Worm (Caenorhabditis elegans) whole organism, mixed stage, embryonic: ENCODE data around the gene ogdh-1.

Experiments
- blmp-1 ChIP-seq: fragments of 150-350 bp; optimal IDR thresholded peaks from 2 replicates; lab custom pipeline; 2014; ENCODE audit warnings: missing biosample characterization, missing genetic modification characterization
- ceh-83 ChIP-seq: fragments of 200-800 bp; sonication (Bioruptor generic); optimal IDR thresholded peaks from 2 replicates; lab custom pipeline; 2018; ENCODE audit warnings: mild to moderate bottlenecking, missing genetic modification characterization, missing compliant biosample characterization
- cnd-1 ChIP-seq: fragments of 200-800 bp; sonication (Bioruptor generic); optimal IDR thresholded peaks from 2 replicates; lab custom pipeline; 2018; ENCODE audit warnings: mild to moderate bottlenecking, missing genetic modification characterization, missing compliant biosample characterization
- lin-13 ChIP-seq: fragments of 150-350 bp; optimal IDR thresholded peaks from 2 replicates; lab custom pipeline; 2014; ENCODE audit warnings: missing biosample characterization, missing genetic modification characterization
- mab-5 ChIP-seq: fragments of 150-350 bp; optimal IDR thresholded peaks from 2 replicates; lab custom pipeline; 2014; ENCODE audit warnings: missing biosample characterization, missing genetic modification characterization
- nhr-12 ChIP-seq: fragments of 150-350 bp; optimal IDR thresholded peaks from 2 replicates; lab custom pipeline; 2014; ENCODE audit warnings: missing biosample characterization, missing genetic modification characterization
- nhr-2 ChIP-seq: fragments of 150-350 bp; optimal IDR thresholded peaks from 2 replicates; lab custom pipeline; 2014; ENCODE audit warnings: missing biosample characterization, missing genetic modification characterization
- pha-4 ChIP-seq: fragments of 150-350 bp; optimal IDR thresholded peaks from 2 replicates; lab custom pipeline; 2018; ENCODE audit warnings: missing biosample characterization, missing genetic modification reagents, missing genetic modification characterization
- snpc-4 ChIP-seq: fragments of 150-350 bp; optimal IDR thresholded peaks from 2 replicates; lab custom pipeline; 2014; ENCODE audit warnings: missing biosample characterization, missing genetic modification characterization
- sptf-1 ChIP-seq: sonication (generic microtip); optimal IDR thresholded peaks from 2 replicates; lab custom pipeline; 2017; ENCODE audit warnings: mild to moderate bottlenecking, missing genetic modification characterization, moderate library complexity, missing compliant biosample characterization
- tbx-8 ChIP-seq: fragments of 200-800 bp; sonication (Bioruptor generic); optimal IDR thresholded peaks from 2 replicates; lab custom pipeline; 2018; ENCODE audit warnings: mild to moderate bottlenecking, missing genetic modification characterization, moderate library complexity, missing compliant biosample characterization

ce11 chrIV:4688221-4688620 lies 15.6 kb downstream of the ogdh-1 start, which contains the start of gene bus-4:
- TF ChIP-seq nhr-2 (tag; lab: Kevin White, UChicago) = no peak
- TF ChIP-seq nhr-12 = no peak
- no peak for TF ChIP-seq tbx-8 (GFP tag; lab: Kevin White, UChicago)
- TF ChIP-seq blmp-1 (tag; lab: Kevin White, UChicago) = peak; percentile 11
- no peak for TF ChIP-seq mab-5
- no peak for TF ChIP-seq pha-4 (tag; lab: Kevin White, UChicago)
- no peak for TF ChIP-seq lin-13 (tag; lab: Kevin White, UChicago)
- TF ChIP-seq snpc-4 (tag; lab: Kevin White, UChicago) = no peak
- no peak for TF ChIP-seq sptf-1
- no peak for TF ChIP-seq cnd-1 (tag; lab: Kevin White, UChicago)
- no peak for TF ChIP-seq ceh-83 (GFP tag; lab: Kevin White, UChicago)
